Worm (Caenorhabditis elegans): ENCODE results near the gene fbxa-18.

DNA sequence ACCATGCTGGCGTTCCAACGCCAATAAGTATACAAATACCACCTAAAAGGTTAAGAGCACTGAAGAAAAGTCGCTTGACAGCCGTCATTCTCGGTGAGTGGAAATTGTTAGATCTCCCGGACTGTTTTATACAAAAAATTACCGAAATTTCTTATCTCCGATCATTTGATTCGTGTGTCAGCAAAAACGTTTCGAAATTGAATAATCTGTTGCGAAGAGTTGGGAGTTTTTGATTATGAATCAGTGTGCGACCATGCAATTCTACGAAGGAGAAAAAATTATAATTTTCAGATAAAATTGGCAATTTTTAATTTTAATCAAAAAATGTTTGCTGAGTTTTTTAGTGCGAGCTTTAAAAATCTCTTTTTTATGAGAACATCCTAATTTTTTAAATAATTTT lies 2.9 kb upstream of the fbxa-18 start, which contains the start of gene clc-11:
- TF ChIP-seq flt-1 (GFP tag; IDR thresholded peaks at IDR 0.05): no peak
- TF ChIP-seq ama-1 (optimal IDR thresholded peaks at IDR 0.05): no peak
- no peak for TF ChIP-seq tbx-11 (GFP tag; IDR thresholded peaks at IDR 0.05)
- no peak for TF ChIP-seq tbx-37 (GFP tag; conservative IDR thresholded peaks at IDR 0.05)
- no peak for TF ChIP-seq hmbx-1 (tag; optimal IDR thresholded peaks at IDR 0.05)
- no peak for TF ChIP-seq aly-1 (tag; optimal IDR thresholded peaks at IDR 0.05)
- no peak for TF ChIP-seq tra-4 (tag; optimal IDR thresholded peaks at IDR 0.05)
- TF ChIP-seq pes-1 (GFP tag; IDR thresholded peaks at IDR 0.05): no peak
- TF ChIP-seq sea-1 (GFP tag; conservative IDR thresholded peaks at IDR 0.05): no peak
- TF ChIP-seq F13C5.2 (tag; optimal IDR thresholded peaks at IDR 0.05): no peak
- TF ChIP-seq hnd-1 (tag; optimal IDR thresholded peaks at IDR 0.05): no peak
- no peak for TF ChIP-seq ceh-36 (tag; optimal IDR thresholded peaks at IDR 0.05)

Measured in whole organism, early embryonic.